Worm (Caenorhabditis elegans): ENCODE data around the gene hex-1.

ce11 chrX:2226875-2227355, 6.0 kb downstream of the hex-1 start:
- TF ChIP-seq unc-39 (tag; optimal IDR thresholded peaks at IDR 0.05) (no peak), lin-13 (tag; optimal IDR thresholded peaks at IDR 0.05) (no peak), ces-1 (GFP tag; optimal IDR thresholded peaks at IDR 0.05) (peak; percentile 30), unc-62 (GFP tag; optimal IDR thresholded peaks at IDR 0.05) (peak; percentile 25), nhr-2 (tag; optimal IDR thresholded peaks at IDR 0.05) (peak; percentile 94), nhr-237 (tag; optimal IDR thresholded peaks at IDR 0.05) (peak; percentile 38)
